Worm (Caenorhabditis elegans): ENCODE measurements around the gene tph-1.

DNA sequence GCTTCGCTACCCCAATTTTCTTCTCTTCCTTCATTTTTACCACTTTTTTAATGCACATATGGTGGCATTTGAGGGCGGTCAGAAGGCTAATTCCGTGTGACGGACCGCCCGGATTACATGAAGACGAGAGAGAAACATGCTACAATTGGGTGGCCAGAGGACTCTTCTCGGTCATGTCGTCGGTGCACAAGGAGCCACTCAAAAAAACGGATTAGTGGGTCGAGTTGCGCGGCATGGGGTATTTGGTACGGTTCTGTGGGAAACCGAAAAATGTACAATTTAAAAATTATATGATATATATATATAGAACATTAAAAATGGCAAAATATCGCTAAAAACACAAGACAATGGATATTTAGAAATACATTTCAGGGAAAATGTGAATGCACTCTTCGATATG lies 21.7 kb downstream of the tph-1 start:
- no peak for TF ChIP-seq F13C5.2 (tag; optimal IDR thresholded peaks at IDR 0.05)
- no peak for TF ChIP-seq sea-1 (GFP tag; conservative IDR thresholded peaks at IDR 0.05)
- no peak for TF ChIP-seq tbx-11 (GFP tag; IDR thresholded peaks at IDR 0.05)
- no peak for TF ChIP-seq scrt-1 (GFP tag; IDR thresholded peaks at IDR 0.05)
- no peak for TF ChIP-seq ama-1 (optimal IDR thresholded peaks at IDR 0.05)
- TF ChIP-seq ets-7 (tag; optimal IDR thresholded peaks at IDR 0.05), result no peak
- no peak for TF ChIP-seq hmg-4 (GFP tag; optimal IDR thresholded peaks at IDR 0.05)
- TF ChIP-seq tbx-37 (GFP tag; conservative IDR thresholded peaks at IDR 0.05), result no peak
- no peak for TF ChIP-seq flt-1 (GFP tag; IDR thresholded peaks at IDR 0.05)
- TF ChIP-seq B0310.2 (tag; optimal IDR thresholded peaks at IDR 0.05), result no peak
- TF ChIP-seq hnd-1 (tag; optimal IDR thresholded peaks at IDR 0.05), result no peak
- TF ChIP-seq tra-4 (tag; optimal IDR thresholded peaks at IDR 0.05), result no peak
- TF ChIP-seq pes-1 (GFP tag; IDR thresholded peaks at IDR 0.05), result no peak
